Fruit fly (Drosophila melanogaster): Measurements from ENCODE around the gene js.

- TF ChIP-seq H15 (GFP tag; IDR thresholded peaks at IDR 0.05) (no peak), aop (GFP tag; IDR thresholded peaks at IDR 0.05) (no peak), CG11695 (GFP tag; IDR thresholded peaks at IDR 0.05) (no peak), NfI (GFP tag; optimal IDR thresholded peaks at IDR 0.05) (no peak), CG32532 (GFP tag; IDR thresholded peaks at IDR 0.05) (no peak), Doc3 (GFP tag; IDR thresholded peaks at IDR 0.05; ENCODE audit: partially characterized antibody) (no peak), sob (GFP tag; IDR thresholded peaks at IDR 0.05) (no peak), hth (optimal IDR thresholded peaks at IDR 0.05) (no peak), Awh (GFP tag; IDR thresholded peaks at IDR 0.05) (no peak), CG12299 (tag; optimal IDR thresholded peaks at IDR 0.05) (no peak), Gug (GFP tag; IDR thresholded peaks at IDR 0.05) (no peak)
These were observed 40.3 kb upstream of the js start for dm6 chr3R:16408434-16408833.
